Fruit fly (Drosophila melanogaster) whole organism, wandering third instar larva: Measurements from ENCODE around the gene CG7142.

Experiments used
- Dfd ChIP-seq: fragments of >200 bp; optimal IDR thresholded peaks from 2 replicates; lab custom pipeline; 2017; ENCODE audit warnings: missing biosample characterization, missing genetic modification characterization
- GATAd ChIP-seq: sonication (Bioruptor generic); optimal IDR thresholded peaks from 2 replicates; lab custom pipeline; 2016; ENCODE audit warnings: missing biosample characterization, missing genetic modification characterization
- Hr78 ChIP-seq: fragments of >200 bp; optimal IDR thresholded peaks from 2 replicates; lab custom pipeline; 2017; ENCODE audit warnings: missing biosample characterization, missing genetic modification characterization
- Myc ChIP-seq: fragments of >200 bp; optimal IDR thresholded peaks from 2 replicates; lab custom pipeline; 2017
- N ChIP-seq: fragments of >200 bp; optimal IDR thresholded peaks from 2 replicates; lab custom pipeline; 2018; ENCODE audit warnings: missing biosample characterization, missing external identifiers, missing genetic modification characterization
- OdsH ChIP-seq: fragments of 200-800 bp; sonication (Bioruptor generic); optimal IDR thresholded peaks from 2 replicates; lab custom pipeline; 2016; ENCODE audit warnings: missing biosample characterization, mild to moderate bottlenecking, missing genetic modification characterization
- Sp1 ChIP-seq: fragments of 200-800 bp; sonication (Bioruptor generic); optimal IDR thresholded peaks from 3 replicates; lab custom pipeline; 2019; ENCODE audit warnings: missing biosample characterization, mild to moderate bottlenecking, missing genetic modification characterization, moderate library complexity
- br ChIP-seq: fragments of 200-800 bp; sonication (Bioruptor generic); optimal IDR thresholded peaks from 2 replicates; lab custom pipeline; 2016; ENCODE audit warnings: missing biosample characterization, missing genetic modification characterization
- brk ChIP-seq: fragments of 200-800 bp; sonication (Bioruptor generic); optimal IDR thresholded peaks from 2 replicates; lab custom pipeline; 2016; ENCODE audit warnings: missing biosample characterization, mild to moderate bottlenecking, missing genetic modification characterization
- h ChIP-seq: fragments of 200-800 bp; sonication (Bioruptor generic); optimal IDR thresholded peaks from 3 replicates; lab custom pipeline; 2016; ENCODE audit warnings: missing biosample characterization, mild to moderate bottlenecking, missing genetic modification characterization
- pan ChIP-seq: fragments of >200 bp; optimal IDR thresholded peaks from 2 replicates; lab custom pipeline; 2017
- psq ChIP-seq: fragments of 200-800 bp; sonication (Bioruptor generic); optimal IDR thresholded peaks from 3 replicates; lab custom pipeline; 2017; ENCODE audit warnings: missing biosample characterization, mild to moderate bottlenecking, missing genetic modification characterization, moderate library complexity
- usp ChIP-seq: fragments of >200 bp; optimal IDR thresholded peaks from 2 replicates; lab custom pipeline; 2017; ENCODE audit warnings: missing biosample characterization, missing genetic modification characterization

DNA sequence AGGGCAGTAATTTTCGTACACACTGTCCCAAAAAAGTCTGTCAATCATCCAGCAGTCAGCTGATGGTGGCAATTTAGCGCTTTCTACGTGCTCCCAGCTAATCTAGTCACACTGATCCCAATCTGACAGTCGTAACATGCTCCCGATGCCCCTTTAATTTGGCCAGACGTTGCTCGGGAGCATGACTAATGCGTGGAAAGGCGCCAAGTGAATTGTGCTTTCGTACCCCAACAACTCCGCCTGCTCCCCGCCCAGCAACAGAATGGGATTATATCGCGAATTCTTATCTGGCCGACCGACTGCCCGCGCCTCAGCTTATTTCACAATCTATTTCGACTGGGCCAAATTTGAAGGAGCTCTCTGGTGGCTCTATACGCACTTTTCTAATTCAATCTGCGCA, 1.9 kb downstream of the CG7142 start:
- TF ChIP-seq h (GFP tag; lab: Kevin White, UChicago), result peak; percentile 79
- no peak for TF ChIP-seq usp (GFP tag; lab: Kevin White, UChicago)
- TF ChIP-seq br (GFP tag; lab: Kevin White, UChicago), result no peak
- no peak for TF ChIP-seq GATAd (GFP tag; lab: Kevin White, UChicago)
- no peak for TF ChIP-seq psq (GFP tag; lab: Kevin White, UChicago)
- no peak for TF ChIP-seq pan (lab: Kevin White, UChicago)
- TF ChIP-seq OdsH, result no peak
- TF ChIP-seq N (GFP tag; lab: Kevin White, UChicago), result no peak
- no peak for TF ChIP-seq Dfd (GFP tag; lab: Kevin White, UChicago)
- no peak for TF ChIP-seq Myc (lab: Kevin White, UChicago)
- no peak for TF ChIP-seq Hr78 (GFP tag; lab: Kevin White, UChicago)
- TF ChIP-seq Sp1, result no peak
- TF ChIP-seq brk, result no peak
